Fruit fly (Drosophila melanogaster) whole organism, embryonic: Measurements from ENCODE around the gene prd1.

ENCODE experiments used
- Antp ChIP-seq: fragments of 200-800 bp; sonication (Bioruptor generic); optimal IDR thresholded peaks from 3 replicates; lab custom pipeline; 2016; ENCODE audit warnings: missing biosample characterization, missing genetic modification characterization
- B-H1 ChIP-seq: fragments of 200-800 bp; sonication (Bioruptor generic); IDR thresholded peaks from 3 replicates; pipeline ENCODE4 v1.3.6; 2022; ENCODE audit warnings: missing biosample characterization, missing genetic modification characterization
- Bdp1 ChIP-seq: fragments of 200-800 bp; sonication (Bioruptor generic); optimal IDR thresholded peaks from 3 replicates; lab custom pipeline; 2016; ENCODE audit warnings: missing biosample characterization, missing genetic modification characterization
- CG12104 ChIP-seq: fragments of 200-800 bp; sonication (Bioruptor generic); optimal IDR thresholded peaks from 3 replicates; lab custom pipeline; 2016; ENCODE audit warnings: missing biosample characterization, missing genetic modification characterization
- CG12391 ChIP-seq: fragments of 200-800 bp; sonication (Bioruptor generic); optimal IDR thresholded peaks from 3 replicates; lab custom pipeline; 2018; ENCODE audit warnings: missing biosample characterization, mild to moderate bottlenecking, missing genetic modification characterization, moderate library complexity
- CG13624 ChIP-seq: fragments of 200-800 bp; sonication (Bioruptor generic); optimal IDR thresholded peaks from 2 replicates; lab custom pipeline; 2016; ENCODE audit warnings: missing biosample characterization, missing genetic modification characterization
- CG14441 ChIP-seq: fragments of 200-800 bp; sonication (Bioruptor generic); IDR thresholded peaks from 2 replicates; pipeline ENCODE4 v1.3.6; 2022; ENCODE audit warnings: missing biosample characterization, missing genetic modification characterization
- CG15073 ChIP-seq: fragments of 200-800 bp; sonication (Bioruptor generic); optimal IDR thresholded peaks from 2 replicates; lab custom pipeline; 2016; ENCODE audit warnings: missing biosample characterization, missing genetic modification characterization
- CG17568 ChIP-seq: fragments of 200-800 bp; sonication (Bioruptor generic); optimal IDR thresholded peaks from 2 replicates; lab custom pipeline; 2018; ENCODE audit warnings: missing biosample characterization, mild to moderate bottlenecking, missing genetic modification characterization, moderate library complexity
- CG17829 ChIP-seq: fragments of 200-800 bp; optimal IDR thresholded peaks from 2 replicates; lab custom pipeline; 2019; ENCODE audit warnings: missing biosample characterization, mild to moderate bottlenecking, missing genetic modification characterization, moderate library complexity
- CG18599 ChIP-seq: fragments of 200-800 bp; sonication (Bioruptor generic); optimal IDR thresholded peaks from 3 replicates; lab custom pipeline; 2017; ENCODE audit warnings: missing biosample characterization, missing genetic modification characterization, mild to moderate bottlenecking, moderate library complexity, missing genetic modification reagents
- CG2129 ChIP-seq: fragments of 200-800 bp; sonication (Bioruptor generic); IDR thresholded peaks from 2 replicates; pipeline ENCODE4 v1.3.6; 2022; ENCODE audit warnings: missing biosample characterization, missing genetic modification characterization; ENCODE audit not compliant: partially characterized antibody
- CG2678 ChIP-seq: fragments of 200-800 bp; sonication (Bioruptor generic); optimal IDR thresholded peaks from 3 replicates; lab custom pipeline; 2019; ENCODE audit warnings: missing biosample characterization, mild to moderate bottlenecking, missing genetic modification characterization, moderate library complexity
- CG31388 ChIP-seq: fragments of 200-800 bp; sonication (Bioruptor generic); optimal IDR thresholded peaks from 2 replicates; lab custom pipeline; 2016; ENCODE audit warnings: missing biosample characterization, missing genetic modification characterization
- CG31441 ChIP-seq: fragments of 200-800 bp; sonication (Bioruptor generic); IDR thresholded peaks from 2 replicates; pipeline ENCODE4 v1.3.6; 2022; ENCODE audit warnings: missing biosample characterization, missing genetic modification characterization
- CG32532 ChIP-seq: fragments of 200-800 bp; sonication (Bioruptor generic); IDR thresholded peaks from 2 replicates; pipeline ENCODE4 v1.3.6; 2022; ENCODE audit warnings: missing biosample characterization, missing genetic modification characterization
- CG3407 ChIP-seq: fragments of 200-800 bp; sonication (Bioruptor generic); optimal IDR thresholded peaks from 2 replicates; lab custom pipeline; 2018; ENCODE audit warnings: missing biosample characterization, mild to moderate bottlenecking, missing genetic modification characterization
- CG3995 ChIP-seq: fragments of 200-800 bp; sonication (Bioruptor generic); optimal IDR thresholded peaks from 3 replicates; lab custom pipeline; 2016; ENCODE audit warnings: missing biosample characterization, missing genetic modification characterization
- CG5180 ChIP-seq: fragments of 200-800 bp; sonication (Bioruptor generic); optimal IDR thresholded peaks from 3 replicates; lab custom pipeline; 2017; ENCODE audit warnings: missing biosample characterization, missing genetic modification characterization, mild to moderate bottlenecking, moderate library complexity, missing genetic modification reagents
- CG7928 ChIP-seq: fragments of 200-800 bp; sonication (Bioruptor generic); optimal IDR thresholded peaks from 2 replicates; lab custom pipeline; 2017; ENCODE audit warnings: missing biosample characterization, mild to moderate bottlenecking, missing genetic modification characterization
- CG8290 ChIP-seq, 3 experiments: fragments of 200-800 bp; sonication (Bioruptor generic); optimal IDR thresholded peaks; 2 replicates each; lab custom pipeline; 2016 to 2019; ENCODE audit warnings: missing biosample characterization in 3 of 3, missing genetic modification characterization in 3 of 3, mild to moderate bottlenecking in 2 of 3, moderate library complexity in 1 of 3
- E2f2 ChIP-seq: fragments of 200-800 bp; sonication (Bioruptor generic); IDR thresholded peaks from 2 replicates; pipeline ENCODE4 v1.3.6; 2022; ENCODE audit warnings: missing biosample characterization, missing genetic modification characterization
- Ets65A ChIP-seq: fragments of 200-800 bp; sonication (Bioruptor generic); peaks from one replicate; lab custom pipeline; 2016; ENCODE audit warnings: missing biosample characterization, missing genetic modification characterization
- Fer1 ChIP-seq: fragments of 200-800 bp; sonication (Bioruptor generic); optimal IDR thresholded peaks from 2 replicates; lab custom pipeline; 2017; ENCODE audit warnings: missing biosample characterization, mild to moderate bottlenecking, missing genetic modification characterization
- GATAe ChIP-seq: fragments of 200-800 bp; sonication (Bioruptor generic); conservative IDR thresholded peaks from 2 replicates; pipeline ENCODE4 v1.3.6; 2022; ENCODE audit warnings: missing biosample characterization, missing genetic modification characterization
- Gug ChIP-seq: fragments of 200-800 bp; sonication (Bioruptor generic); IDR thresholded peaks from 4 replicates; pipeline ENCODE4 v1.3.6; 2022; ENCODE audit warnings: missing biosample characterization, missing genetic modification characterization
- Meics ChIP-seq: fragments of 200-800 bp; sonication (Bioruptor generic); optimal IDR thresholded peaks from 2 replicates; lab custom pipeline; 2017; ENCODE audit warnings: missing biosample characterization, mild to moderate bottlenecking, missing genetic modification characterization
- NK7.1 ChIP-seq: fragments of 200-800 bp; sonication (Bioruptor generic); optimal IDR thresholded peaks from 3 replicates; lab custom pipeline; 2016; ENCODE audit warnings: missing biosample characterization, missing genetic modification characterization
- Side ChIP-seq: fragments of 200-800 bp; sonication (Bioruptor generic); optimal IDR thresholded peaks from 2 replicates; lab custom pipeline; 2016; ENCODE audit warnings: missing biosample characterization, missing genetic modification characterization
- Trl ChIP-seq, 3 experiments: fragments of >200 bp in 2 of 3; fragments of 200-800 bp in 1 of 3; sonication (Bioruptor generic) in 1 of 3; optimal IDR thresholded peaks; 2 replicates in 1 of 3; 3 replicates in 2 of 3; lab custom pipeline; 2016 to 2017; ENCODE audit warnings: missing biosample characterization in 1 of 3, missing genetic modification characterization in 1 of 3
- YL-1 ChIP-seq: fragments of 200-800 bp; sonication (Bioruptor generic); optimal IDR thresholded peaks from 3 replicates; lab custom pipeline; 2017; ENCODE audit warnings: missing biosample characterization, mild to moderate bottlenecking, missing genetic modification characterization
- crol ChIP-seq: fragments of 200-800 bp; sonication (Bioruptor generic); IDR thresholded peaks from 2 replicates; pipeline ENCODE4 v1.3.6; 2022; ENCODE audit warnings: missing biosample characterization, missing genetic modification characterization
- crp ChIP-seq, 2 experiments: fragments of 200-800 bp; sonication (Bioruptor generic); optimal IDR thresholded peaks; 2 replicates in 1 of 2; 3 replicates in 1 of 2; lab custom pipeline; 2017; ENCODE audit warnings: missing biosample characterization in 2 of 2, missing genetic modification characterization in 2 of 2, mild to moderate bottlenecking in 1 of 2, moderate library complexity in 1 of 2
- dm ChIP-seq: fragments of 200-800 bp; sonication (Bioruptor generic); optimal IDR thresholded peaks from 3 replicates; lab custom pipeline; 2016; ENCODE audit warnings: missing biosample characterization, missing genetic modification characterization
- eve ChIP-seq, 2 experiments: fragments of >200 bp; optimal IDR thresholded peaks; 2 replicates each; lab custom pipeline; 2017; ENCODE audit warnings: missing biosample characterization in 2 of 2, missing genetic modification characterization in 2 of 2
- eyg ChIP-seq: fragments of 200-800 bp; sonication (Bioruptor generic); optimal IDR thresholded peaks from 3 replicates; lab custom pipeline; 2016; ENCODE audit warnings: missing biosample characterization, missing genetic modification characterization
- jigr1 ChIP-seq: fragments of 200-800 bp; sonication (Bioruptor generic); IDR thresholded peaks from 3 replicates; pipeline ENCODE4 v1.3.6; 2022; ENCODE audit warnings: missing biosample characterization, missing genetic modification characterization
- jumu ChIP-seq: fragments of 200-800 bp; sonication (Bioruptor generic); optimal IDR thresholded peaks from 3 replicates; lab custom pipeline; 2016; ENCODE audit warnings: missing biosample characterization, missing genetic modification characterization
- ken ChIP-seq: fragments of 200-800 bp; sonication (Bioruptor generic); IDR thresholded peaks from 3 replicates; pipeline ENCODE4 v1.3.6; 2022; ENCODE audit warnings: missing biosample characterization, missing genetic modification characterization
- lab ChIP-seq: fragments of 200-800 bp; sonication (Bioruptor generic); optimal IDR thresholded peaks from 3 replicates; lab custom pipeline; 2017; ENCODE audit warnings: missing biosample characterization, missing genetic modification characterization, mild to moderate bottlenecking, moderate library complexity, missing genetic modification reagents
- nerfin-1 ChIP-seq: fragments of 200-800 bp; sonication (Bioruptor generic); optimal IDR thresholded peaks from 3 replicates; lab custom pipeline; 2019; ENCODE audit warnings: missing biosample characterization, mild to moderate bottlenecking, missing genetic modification characterization, moderate library complexity
- nerfin-2 ChIP-seq: fragments of 200-800 bp; sonication (Bioruptor generic); IDR thresholded peaks from 2 replicates; pipeline ENCODE4 v1.3.6; 2022; ENCODE audit warnings: missing biosample characterization, missing genetic modification characterization; ENCODE audit not compliant: partially characterized antibody
- onecut ChIP-seq: fragments of 200-800 bp; sonication (Bioruptor generic); IDR thresholded peaks from 2 replicates; pipeline ENCODE4 v1.3.6; 2022; ENCODE audit warnings: missing biosample characterization, missing genetic modification characterization
- phol ChIP-seq: fragments of 200-800 bp; sonication (Bioruptor generic); optimal IDR thresholded peaks from 3 replicates; lab custom pipeline; 2018; ENCODE audit warnings: missing biosample characterization, mild to moderate bottlenecking, missing genetic modification characterization, moderate library complexity
- pros ChIP-seq: fragments of 200-800 bp; sonication (Bioruptor generic); optimal IDR thresholded peaks from 3 replicates; lab custom pipeline; 2019; ENCODE audit warnings: missing biosample characterization, mild to moderate bottlenecking, missing genetic modification characterization, moderate library complexity
- rib ChIP-seq: fragments of 200-800 bp; sonication (Bioruptor generic); IDR thresholded peaks from 2 replicates; pipeline ENCODE4 v1.3.6; 2022; ENCODE audit warnings: missing biosample characterization, missing genetic modification characterization
- shn ChIP-seq: fragments of 200-800 bp; sonication (Bioruptor generic); optimal IDR thresholded peaks from 3 replicates; lab custom pipeline; 2016; ENCODE audit warnings: missing biosample characterization, missing genetic modification characterization
- sima ChIP-seq: fragments of 200-800 bp; sonication (Bioruptor generic); optimal IDR thresholded peaks from 2 replicates; lab custom pipeline; 2016; ENCODE audit warnings: missing biosample characterization, missing genetic modification characterization
- sr ChIP-seq: fragments of 200-800 bp; sonication (Bioruptor generic); IDR thresholded peaks from 3 replicates; pipeline ENCODE4 v1.3.6; 2022; ENCODE audit warnings: missing biosample characterization, missing genetic modification characterization
- tgo ChIP-seq: fragments of 200-800 bp; sonication (Bioruptor generic); IDR thresholded peaks from 3 replicates; pipeline ENCODE4 v1.3.6; 2022; ENCODE audit warnings: missing biosample characterization, missing genetic modification characterization
- zf30C ChIP-seq: fragments of 200-800 bp; sonication (Bioruptor generic); optimal IDR thresholded peaks from 3 replicates; lab custom pipeline; 2018; ENCODE audit warnings: missing biosample characterization, mild to moderate bottlenecking, missing genetic modification characterization

Gene prd1

dm6 chr3R:11833406-11833805 is 46.6 kb upstream of the prd1 start (continued):
- TF ChIP-seq CG18599 (GFP tag; lab: Kevin White, UChicago) = peak; percentile 10
- no peak for TF ChIP-seq eve (GFP tag; optimal IDR thresholded peaks at IDR 0.05; lab: Kevin White, UChicago)
- no peak for TF ChIP-seq CG31388
- TF ChIP-seq crp (GFP tag; optimal IDR thresholded peaks at IDR 0.05; lab: Kevin White, UChicago) = no peak
- no peak for TF ChIP-seq GATAe
- TF ChIP-seq CG2129 (GFP tag; lab: Robert Waterston, UW) = no peak
- TF ChIP-seq CG12391 (tag; lab: Kevin White, UChicago) = no peak
- TF ChIP-seq E2f2 (GFP tag; lab: Robert Waterston, UW) = no peak
- TF ChIP-seq pros = no peak
- TF ChIP-seq Side = no peak
- no peak for TF ChIP-seq CG8290 (GFP tag; optimal IDR thresholded peaks at IDR 0.05; lab: Kevin White, UChicago)
- TF ChIP-seq CG8290 (tag; optimal IDR thresholded peaks at IDR 0.05; lab: Kevin White, UChicago) = no peak
- TF ChIP-seq lab (GFP tag; lab: Kevin White, UChicago) = peak; percentile 2
- no peak for TF ChIP-seq CG12104 (GFP tag; lab: Kevin White, UChicago)
- TF ChIP-seq CG13624 (GFP tag; lab: Kevin White, UChicago) = no peak
- no peak for TF ChIP-seq CG15073 (GFP tag; lab: Kevin White, UChicago)
- TF ChIP-seq CG17568 (GFP tag; lab: Kevin White, UChicago) = no peak
- TF ChIP-seq sima (GFP tag; lab: Kevin White, UChicago) = no peak
- no peak for TF ChIP-seq shn (GFP tag; lab: Kevin White, UChicago)
- TF ChIP-seq eyg = no peak
- TF ChIP-seq B-H1 = no peak
- peak; percentile 53 for TF ChIP-seq Ets65A (GFP tag; lab: Kevin White, UChicago)
- TF ChIP-seq CG14441 (GFP tag; lab: Robert Waterston, UW) = no peak
- TF ChIP-seq nerfin-2 (GFP tag; lab: Robert Waterston, UW) = no peak
- TF ChIP-seq Bdp1 (GFP tag; lab: Kevin White, UChicago) = no peak
- TF ChIP-seq CG5180 (GFP tag; lab: Kevin White, UChicago) = no peak
- TF ChIP-seq CG3995 (GFP tag; lab: Kevin White, UChicago) = no peak
- no peak for TF ChIP-seq CG7928 (GFP tag; lab: Kevin White, UChicago)
- TF ChIP-seq Gug = no peak
- no peak for TF ChIP-seq tgo
- TF ChIP-seq NK7.1 (GFP tag; lab: Kevin White, UChicago) = no peak
- TF ChIP-seq rib (GFP tag; lab: Robert Waterston, UW) = no peak
- no peak for TF ChIP-seq phol (tag; lab: Kevin White, UChicago)
- TF ChIP-seq Trl (optimal IDR thresholded peaks at IDR 0.05; lab: Kevin White, UChicago) = no peak
- TF ChIP-seq Trl (GFP tag; optimal IDR thresholded peaks at IDR 0.05; lab: Kevin White, UChicago) = no peak
- no peak for TF ChIP-seq dm (GFP tag; lab: Kevin White, UChicago)
- no peak for TF ChIP-seq YL-1 (GFP tag; lab: Kevin White, UChicago)
- no peak for TF ChIP-seq CG2678 (tag; lab: Kevin White, UChicago)
- no peak for TF ChIP-seq zf30C (GFP tag; lab: Kevin White, UChicago)
- TF ChIP-seq Fer1 (GFP tag; lab: Kevin White, UChicago) = no peak
- TF ChIP-seq jumu (GFP tag; lab: Kevin White, UChicago) = no peak
- 0 out of 3 replicates have a peak, but pooled peaks have one; percentile 26 for TF ChIP-seq ken
- no peak for TF ChIP-seq sr
- no peak for TF ChIP-seq CG17829 (tag; lab: Kevin White, UChicago)
- TF ChIP-seq nerfin-1 (tag; lab: Kevin White, UChicago) = no peak
- TF ChIP-seq Antp (GFP tag; lab: Kevin White, UChicago) = no peak
- no peak for TF ChIP-seq CG3407
- TF ChIP-seq jigr1 = no peak
- no peak for TF ChIP-seq CG31441 (GFP tag; lab: Robert Waterston, UW)
- no peak for TF ChIP-seq CG32532 (GFP tag; lab: Robert Waterston, UW)
- no peak for TF ChIP-seq onecut (GFP tag; lab: Robert Waterston, UW)
- TF ChIP-seq Meics = no peak
- peak; percentile 63 for TF ChIP-seq crol
